Fruit fly (Drosophila melanogaster): ENCODE data around the gene CG42525.

DNA sequence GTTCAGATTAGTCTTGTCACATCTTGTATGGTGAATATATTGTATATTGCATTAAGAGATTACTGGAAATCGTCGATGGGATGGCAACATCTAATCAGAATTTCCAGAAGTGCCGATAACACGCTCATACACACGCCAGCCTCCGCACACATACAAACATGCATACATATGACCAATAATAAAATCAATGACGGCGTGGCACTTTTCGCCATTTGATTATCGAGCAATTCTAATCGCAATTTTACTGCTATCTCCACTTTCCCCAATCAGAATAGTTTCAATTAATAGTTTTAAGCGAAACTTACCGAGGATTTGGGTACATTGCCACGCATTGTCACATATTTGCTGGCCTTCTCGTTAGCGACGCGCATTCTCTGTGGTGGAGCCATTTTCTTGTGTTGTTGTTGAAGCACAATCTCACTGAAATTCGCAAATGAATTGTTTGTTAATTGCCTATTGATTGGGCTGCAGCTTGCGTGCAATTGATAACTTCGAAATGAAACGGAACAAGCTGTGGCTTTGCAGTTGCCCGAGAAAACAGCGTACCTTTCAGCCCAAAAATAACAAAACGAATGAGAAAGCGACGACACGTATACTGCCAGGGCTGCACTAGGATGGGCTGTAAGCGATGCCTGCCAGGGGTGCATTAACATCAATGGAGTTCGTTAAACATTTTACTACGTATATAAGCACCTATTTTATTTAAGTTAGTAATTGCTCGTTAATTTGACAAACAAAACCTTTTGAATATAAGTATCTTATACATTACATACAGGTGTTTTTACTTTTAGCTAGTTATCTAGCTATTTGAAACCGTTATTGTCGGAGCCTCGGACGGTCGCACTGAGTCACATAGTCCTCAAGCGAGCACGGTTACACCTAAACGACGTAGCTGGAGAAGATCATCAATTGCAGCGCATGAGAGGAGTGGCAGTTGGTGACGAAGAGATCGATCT, 9.2 kb upstream of the CG42525 start, which contains the start of the genes CG32276 and gry:
- TF ChIP-seq Dll (optimal IDR thresholded peaks at IDR 0.05) (no peak), usp (GFP tag; optimal IDR thresholded peaks at IDR 0.05) (no peak), EcR (GFP tag; optimal IDR thresholded peaks at IDR 0.05) (no peak)
